Worm (Caenorhabditis elegans): ENCODE results near the gene F23A7.1.

The F23A7.1 gene

DNA sequence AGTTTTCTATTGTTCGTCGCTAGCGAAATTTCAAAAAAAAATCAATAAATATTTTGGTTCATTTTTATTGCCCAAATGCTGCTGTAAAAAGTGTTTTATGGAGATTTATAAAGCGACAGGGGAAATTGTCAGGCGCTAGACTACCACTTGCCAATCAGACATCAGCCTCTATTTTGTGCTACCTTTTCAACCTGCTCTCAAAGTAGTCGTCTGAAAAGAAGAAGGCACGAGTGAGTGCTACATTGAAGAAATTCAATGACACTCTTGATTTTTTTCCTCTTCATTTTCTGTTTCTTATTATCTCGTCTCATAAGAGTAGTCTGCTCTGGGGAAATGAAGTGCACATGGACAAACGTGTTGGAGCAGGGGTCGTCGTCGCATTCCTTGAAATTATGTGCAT, 11.3 kb upstream of the F23A7.1 start (continued):
- TF ChIP-seq alr-1 (tag; optimal IDR thresholded peaks at IDR 0.05; ENCODE audit: borderline replicate concordance) (no peak), aha-1 (tag; optimal IDR thresholded peaks at IDR 0.05) (no peak), ceh-90 (tag; optimal IDR thresholded peaks at IDR 0.05) (peak; percentile 14), nhr-76 (tag; optimal IDR thresholded peaks at IDR 0.05) (no peak), lin-14 (GFP tag; optimal IDR thresholded peaks at IDR 0.05) (peak; percentile 80), nhr-12 (tag; optimal IDR thresholded peaks at IDR 0.05) (no peak), snpc-4 (tag; optimal IDR thresholded peaks at IDR 0.05) (peak; percentile 74), fkh-10 (GFP tag; optimal IDR thresholded peaks at IDR 0.05) (peak; percentile 90), ceh-8 (GFP tag; optimal IDR thresholded peaks at IDR 0.05) (peak; percentile 41), mep-1 (tag; optimal IDR thresholded peaks at IDR 0.05) (peak; percentile 58), swsn-7 (tag; optimal IDR thresholded peaks at IDR 0.05) (peak; percentile 70), hpl-2 (GFP tag; optimal IDR thresholded peaks at IDR 0.05) (peak; percentile 80), dsc-1 (tag; optimal IDR thresholded peaks at IDR 0.05) (peak; percentile 94), nhr-237 (tag; optimal IDR thresholded peaks at IDR 0.05) (peak; percentile 68), nhr-19 (GFP tag; conservative IDR thresholded peaks at IDR 0.05) (peak; percentile 63), mab-9 (GFP tag; IDR thresholded peaks at IDR 0.05) (0 out of 2 replicates have a peak, but pooled peaks have one; percentile 63), egl-13 (tag; optimal IDR thresholded peaks at IDR 0.05) (peak; percentile 64), nhr-71 (tag; optimal IDR thresholded peaks at IDR 0.05) (peak; percentile 81), efl-1 (optimal IDR thresholded peaks at IDR 0.05) (peak; percentile 39 to 48), efl-1 (GFP tag; optimal IDR thresholded peaks at IDR 0.05 in 1 of 2) (peak in 1 of 2 experiments; percentile 2), elt-2 (tag; optimal IDR thresholded peaks at IDR 0.05) (peak; percentile 63), jun-1 (tag; optimal IDR thresholded peaks at IDR 0.05) (peak; percentile 76), unc-98 (GFP tag; IDR thresholded peaks at IDR 0.05) (no peak), xbp-1 (tag; optimal IDR thresholded peaks at IDR 0.05) (peak; percentile 71), fos-1 (tag; optimal IDR thresholded peaks at IDR 0.05) (peak; percentile 45), skn-1 (tag; optimal IDR thresholded peaks at IDR 0.05) (peak; percentile 71), lir-3 (tag; optimal IDR thresholded peaks at IDR 0.05; ENCODE audit: poor library complexity) (no peak), ceh-63 (GFP tag; optimal IDR thresholded peaks at IDR 0.05) (peak; percentile 11), fkh-4 (tag; optimal IDR thresholded peaks at IDR 0.05; ENCODE audit: borderline replicate concordance) (peak; percentile 3), nhr-77 (tag; optimal IDR thresholded peaks at IDR 0.05) (peak; percentile 65), nhr-90 (tag; optimal IDR thresholded peaks at IDR 0.05; ENCODE audit: poor library complexity) (peak; percentile 80), C04F5.9 (tag; optimal IDR thresholded peaks at IDR 0.05) (peak; percentile 30), C16A3.4 (tag; optimal IDR thresholded peaks at IDR 0.05) (peak; percentile 81), mef-2 (tag; optimal IDR thresholded peaks at IDR 0.05) (no peak), sptf-1 (tag; optimal IDR thresholded peaks at IDR 0.05) (no peak), F16B12.6 (tag; optimal IDR thresholded peaks at IDR 0.05) (no peak), unc-62 (GFP tag; optimal IDR thresholded peaks at IDR 0.05) (no peak), lin-13 (GFP tag; optimal IDR thresholded peaks at IDR 0.05) (peak; percentile 32), lin-39 (tag; optimal IDR thresholded peaks at IDR 0.05) (peak; percentile 79), isw-1 (GFP tag; IDR thresholded peaks at IDR 0.05) (peak; percentile 26), pax-3 (tag; optimal IDR thresholded peaks at IDR 0.05) (peak; percentile 46), elt-3 (tag; optimal IDR thresholded peaks at IDR 0.05) (peak in 1 of 6 experiments; percentile 35), nhr-84 (tag; optimal IDR thresholded peaks at IDR 0.05) (no peak), zip-4 (GFP tag; optimal IDR thresholded peaks at IDR 0.05) (peak; percentile 43), unc-130 (tag; optimal IDR thresholded peaks at IDR 0.05) (no peak), nhr-85 (tag) (peak; percentile 77), unc-86 (tag; optimal IDR thresholded peaks at IDR 0.05) (peak; percentile 57), tbx-2 (tag; optimal IDR thresholded peaks at IDR 0.05) (peak; percentile 75), vab-15 (tag; optimal IDR thresholded peaks at IDR 0.05) (peak; percentile 47), ceh-82 (tag; optimal IDR thresholded peaks at IDR 0.05) (peak; percentile 60 to 83 (median 76)), dpl-1 (GFP tag; optimal IDR thresholded peaks at IDR 0.05) (peak in 2 of 3 experiments; percentile 1 to 37)
